Fruit fly (Drosophila melanogaster) whole organism, prepupa: ENCODE data around the gene obst-I.

Experiments
- Blimp-1 ChIP-seq: fragments of 200-800 bp; sonication (Bioruptor generic); optimal IDR thresholded peaks from 3 replicates; lab custom pipeline; 2017; ENCODE audit warnings: missing biosample characterization, missing genetic modification characterization, mild to moderate bottlenecking, moderate library complexity, missing genetic modification reagents
- CG10631 ChIP-seq: fragments of 200-800 bp; sonication (Bioruptor generic); optimal IDR thresholded peaks from 2 replicates; lab custom pipeline; 2016; ENCODE audit warnings: missing biosample characterization, missing genetic modification characterization
- CG10669 ChIP-seq: fragments of 200-800 bp; sonication (Bioruptor generic); optimal IDR thresholded peaks from 3 replicates; lab custom pipeline; 2018; ENCODE audit warnings: missing biosample characterization, mild to moderate bottlenecking, missing genetic modification characterization, moderate library complexity
- CG11294 ChIP-seq: fragments of 200-800 bp; sonication (Bioruptor generic); IDR thresholded peaks from 2 replicates; pipeline ENCODE4 v1.3.6; 2022; ENCODE audit warnings: missing biosample characterization, missing genetic modification characterization
- CG11762 ChIP-seq: fragments of 200-800 bp; sonication (Bioruptor generic); optimal IDR thresholded peaks from 3 replicates; lab custom pipeline; 2016; ENCODE audit warnings: missing biosample characterization, missing genetic modification characterization; ENCODE audit not compliant: insufficient read depth
- CG11902 ChIP-seq: fragments of 200-800 bp; sonication (Bioruptor generic); optimal IDR thresholded peaks from 3 replicates; lab custom pipeline; 2016; ENCODE audit warnings: missing biosample characterization, missing genetic modification characterization
- CG15336 ChIP-seq: fragments of 200-800 bp; sonication (Bioruptor generic); IDR thresholded peaks from 2 replicates; pipeline ENCODE4 v1.3.6; 2022; ENCODE audit warnings: missing biosample characterization, missing genetic modification characterization
- CG16779 ChIP-seq: fragments of 200-800 bp; sonication (Bioruptor generic); optimal IDR thresholded peaks from 3 replicates; lab custom pipeline; 2017; ENCODE audit warnings: missing biosample characterization, mild to moderate bottlenecking, missing genetic modification characterization
- CG31627 ChIP-seq: fragments of 200-800 bp; sonication (Bioruptor generic); optimal IDR thresholded peaks from 3 replicates; lab custom pipeline; 2016; ENCODE audit warnings: missing biosample characterization, missing genetic modification characterization
- CG32006 ChIP-seq: fragments of 200-800 bp; sonication (Bioruptor generic); optimal IDR thresholded peaks from 3 replicates; lab custom pipeline; 2017; ENCODE audit warnings: missing biosample characterization, mild to moderate bottlenecking, missing genetic modification characterization
- CG34406 ChIP-seq: fragments of 200-800 bp; sonication (Bioruptor generic); optimal IDR thresholded peaks from 3 replicates; lab custom pipeline; 2016; ENCODE audit warnings: missing biosample characterization, missing genetic modification characterization
- CG3919 ChIP-seq: fragments of 200-800 bp; sonication (Bioruptor generic); optimal IDR thresholded peaks from 3 replicates; lab custom pipeline; 2016; ENCODE audit warnings: missing biosample characterization, missing genetic modification characterization
- CG6163 ChIP-seq: fragments of 200-800 bp; sonication (Bioruptor generic); IDR thresholded peaks from 3 replicates; pipeline ENCODE4 v1.3.6; 2022; ENCODE audit warnings: missing biosample characterization, missing genetic modification characterization
- CG6276 ChIP-seq: fragments of 200-800 bp; sonication (Bioruptor generic); optimal IDR thresholded peaks from 2 replicates; lab custom pipeline; 2017; ENCODE audit warnings: missing biosample characterization, mild to moderate bottlenecking, missing genetic modification characterization
- CG6792 ChIP-seq: fragments of 200-800 bp; sonication (Bioruptor generic); optimal IDR thresholded peaks from 3 replicates; lab custom pipeline; 2016; ENCODE audit warnings: missing biosample characterization, missing genetic modification characterization
- CG6808 ChIP-seq: fragments of 200-800 bp; sonication (Bioruptor generic); optimal IDR thresholded peaks from 3 replicates; lab custom pipeline; 2017; ENCODE audit warnings: missing biosample characterization, missing genetic modification characterization, mild to moderate bottlenecking, moderate library complexity, missing genetic modification reagents
- CG7368 ChIP-seq: fragments of 200-800 bp; sonication (Bioruptor generic); optimal IDR thresholded peaks from 3 replicates; lab custom pipeline; 2016; ENCODE audit warnings: missing biosample characterization, missing genetic modification characterization
- CG8119 ChIP-seq: fragments of 200-800 bp; sonication (Bioruptor generic); IDR thresholded peaks from 3 replicates; pipeline ENCODE4 v1.3.6; 2022; ENCODE audit warnings: missing biosample characterization, missing genetic modification characterization
- CG8319 ChIP-seq: fragments of 200-800 bp; sonication (Bioruptor generic); optimal IDR thresholded peaks from 3 replicates; lab custom pipeline; 2016; ENCODE audit warnings: missing biosample characterization, missing genetic modification characterization
- CG9139 ChIP-seq: fragments of 200-800 bp; sonication (Bioruptor generic); optimal IDR thresholded peaks from 3 replicates; lab custom pipeline; 2017; ENCODE audit warnings: missing biosample characterization, mild to moderate bottlenecking, missing genetic modification characterization
- Eip75B ChIP-seq: fragments of 200-800 bp; sonication (Bioruptor generic); optimal IDR thresholded peaks from 3 replicates; lab custom pipeline; 2016; ENCODE audit warnings: missing biosample characterization, missing genetic modification characterization
- Ets21C ChIP-seq: fragments of 200-800 bp; sonication (Bioruptor generic); optimal IDR thresholded peaks from 3 replicates; lab custom pipeline; 2016; ENCODE audit warnings: missing biosample characterization, missing genetic modification characterization
- Ets96B ChIP-seq: fragments of 200-800 bp; optimal IDR thresholded peaks from 2 replicates; lab custom pipeline; 2019; ENCODE audit warnings: missing biosample characterization, mild to moderate bottlenecking, missing genetic modification characterization, moderate library complexity
- Gug ChIP-seq: fragments of 200-800 bp; sonication (Bioruptor generic); IDR thresholded peaks from 2 replicates; pipeline ENCODE4 v1.3.6; 2022; ENCODE audit warnings: missing biosample characterization, missing genetic modification characterization
- Hr38 ChIP-seq: sonication (Bioruptor generic); optimal IDR thresholded peaks from 2 replicates; lab custom pipeline; 2016; ENCODE audit warnings: missing biosample characterization, missing genetic modification characterization
- Hr39 ChIP-seq: fragments of 200-800 bp; sonication (Bioruptor generic); optimal IDR thresholded peaks from 2 replicates; lab custom pipeline; 2016; ENCODE audit warnings: missing biosample characterization, missing genetic modification characterization
- OdsH ChIP-seq: fragments of 200-800 bp; sonication (Bioruptor generic); optimal IDR thresholded peaks from 3 replicates; lab custom pipeline; 2016; ENCODE audit warnings: missing biosample characterization, missing genetic modification characterization
- Smox ChIP-seq: fragments of 200-800 bp; sonication (Bioruptor generic); optimal IDR thresholded peaks from 3 replicates; lab custom pipeline; 2016; ENCODE audit warnings: missing biosample characterization, missing genetic modification characterization
- Sox102F ChIP-seq: fragments of 200-800 bp; sonication (Bioruptor generic); optimal IDR thresholded peaks from 2 replicates; lab custom pipeline; 2016; ENCODE audit warnings: missing biosample characterization, mild to moderate bottlenecking, missing genetic modification characterization
- Sox14 ChIP-seq: fragments of 200-800 bp; sonication (Bioruptor generic); optimal IDR thresholded peaks from 3 replicates; lab custom pipeline; 2016; ENCODE audit warnings: missing biosample characterization, missing genetic modification characterization
- Sox15 ChIP-seq: fragments of 200-800 bp; sonication (Bioruptor generic); optimal IDR thresholded peaks from 3 replicates; lab custom pipeline; 2016; ENCODE audit warnings: missing biosample characterization, missing genetic modification characterization
- achi ChIP-seq: fragments of 200-800 bp; sonication (Bioruptor generic); optimal IDR thresholded peaks from 3 replicates; lab custom pipeline; 2016; ENCODE audit warnings: missing biosample characterization, missing genetic modification characterization
- acj6 ChIP-seq: fragments of 200-800 bp; sonication (Bioruptor generic); optimal IDR thresholded peaks from 3 replicates; lab custom pipeline; 2016; ENCODE audit warnings: missing biosample characterization, missing genetic modification characterization
- cyc ChIP-seq: fragments of 200-800 bp; sonication (Bioruptor generic); optimal IDR thresholded peaks from 3 replicates; lab custom pipeline; 2016; ENCODE audit warnings: missing biosample characterization, missing genetic modification characterization
- dac ChIP-seq: fragments of 200-800 bp; sonication (Bioruptor generic); optimal IDR thresholded peaks from 2 replicates; lab custom pipeline; 2017; ENCODE audit warnings: missing biosample characterization, mild to moderate bottlenecking, missing genetic modification characterization
- eg ChIP-seq: fragments of 200-800 bp; sonication (Bioruptor generic); IDR thresholded peaks from 3 replicates; pipeline ENCODE4 v1.3.6; 2022; ENCODE audit warnings: missing biosample characterization, missing genetic modification characterization
- esn ChIP-seq: fragments of 200-800 bp; sonication (Bioruptor generic); optimal IDR thresholded peaks from 2 replicates; lab custom pipeline; 2016; ENCODE audit warnings: missing biosample characterization, mild to moderate bottlenecking, missing genetic modification characterization, moderate library complexity
- fd85E ChIP-seq: fragments of 200-800 bp; sonication (Bioruptor generic); optimal IDR thresholded peaks from 3 replicates; lab custom pipeline; 2016; ENCODE audit warnings: missing biosample characterization, missing genetic modification characterization
- fkh ChIP-seq: fragments of 200-800 bp; sonication (Bioruptor generic); optimal IDR thresholded peaks from 3 replicates; lab custom pipeline; 2017; ENCODE audit warnings: missing biosample characterization, mild to moderate bottlenecking, missing genetic modification characterization, moderate library complexity
- lz ChIP-seq: fragments of 200-800 bp; sonication (Bioruptor generic); optimal IDR thresholded peaks from 3 replicates; lab custom pipeline; 2016; ENCODE audit warnings: missing biosample characterization, missing genetic modification characterization
- net ChIP-seq: fragments of 200-800 bp; sonication (Bioruptor generic); optimal IDR thresholded peaks from 3 replicates; lab custom pipeline; 2016; ENCODE audit warnings: missing biosample characterization, missing genetic modification characterization
- pdm3 ChIP-seq: fragments of 200-800 bp; sonication (Bioruptor generic); optimal IDR thresholded peaks from 3 replicates; lab custom pipeline; 2016; ENCODE audit warnings: missing biosample characterization, missing genetic modification characterization
- salr ChIP-seq, 2 experiments: fragments of 200-800 bp; sonication (Bioruptor generic); optimal IDR thresholded peaks; 3 replicates each; lab custom pipeline; 2016 to 2018; ENCODE audit warnings: missing biosample characterization in 2 of 2, missing genetic modification characterization in 2 of 2, mild to moderate bottlenecking in 1 of 2
- spab ChIP-seq: fragments of 200-800 bp; sonication (Bioruptor generic); optimal IDR thresholded peaks from 2 replicates; lab custom pipeline; 2017; ENCODE audit warnings: missing biosample characterization, mild to moderate bottlenecking, missing genetic modification characterization, missing genetic modification reagents
- svp ChIP-seq: fragments of 200-800 bp; sonication (Bioruptor generic); peaks from one replicate; lab custom pipeline; 2016; ENCODE audit warnings: missing biosample characterization, missing genetic modification characterization
- vri ChIP-seq: fragments of 200-800 bp; sonication (Bioruptor generic); optimal IDR thresholded peaks from 3 replicates; lab custom pipeline; 2016; ENCODE audit warnings: missing biosample characterization, mild to moderate bottlenecking, missing genetic modification characterization

The obst-I gene

DNA sequence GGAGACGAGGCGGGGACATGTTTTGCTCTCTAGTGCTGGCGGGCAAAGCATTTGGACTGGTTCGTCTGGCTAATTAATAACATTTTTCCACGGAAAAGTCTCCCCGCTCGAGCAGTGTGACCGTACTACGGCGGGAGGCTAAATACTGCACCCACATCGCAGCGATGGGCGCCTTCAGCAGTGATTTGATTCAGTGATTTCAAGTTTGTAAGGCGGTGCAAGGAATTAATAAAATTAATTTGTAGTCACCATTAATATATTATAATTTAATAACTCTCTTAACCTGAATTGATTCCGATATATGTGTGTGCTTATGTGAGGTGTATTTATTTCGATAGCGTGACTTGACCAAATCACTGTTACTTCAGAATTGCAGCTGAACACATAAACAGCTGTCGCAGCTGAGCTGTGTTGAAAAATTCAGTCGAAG is 5.1 kb upstream of the obst-I start, which contains the start of the genes oxt and CG13807 (continued):
- TF ChIP-seq CG8119 (GFP tag; lab: Robert Waterston, UW) (peak; percentile 83), CG11902 (GFP tag; lab: Kevin White, UChicago) (peak; percentile 77), CG11762 (peak; percentile 65), Eip75B (GFP tag; lab: Kevin White, UChicago) (peak; percentile 75), acj6 (GFP tag; lab: Kevin White, UChicago) (peak; percentile 89), CG9139 (peak; percentile 34), Smox (GFP tag; lab: Kevin White, UChicago) (peak; percentile 83), CG6792 (GFP tag; lab: Kevin White, UChicago) (peak; percentile 84), CG10669 (GFP tag; lab: Kevin White, UChicago) (peak; percentile 76), vri (GFP tag; lab: Kevin White, UChicago) (no peak), CG8319 (GFP tag; lab: Kevin White, UChicago) (peak; percentile 80), CG15336 (peak; percentile 81), CG6163 (peak; percentile 94), Gug (GFP tag; lab: Robert Waterston, UW) (peak; percentile 86), esn (GFP tag; lab: Kevin White, UChicago) (peak; percentile 87), CG34406 (GFP tag; lab: Kevin White, UChicago) (peak; percentile 86), Ets21C (GFP tag; lab: Kevin White, UChicago) (peak; percentile 78), salr (GFP tag; optimal IDR thresholded peaks at IDR 0.05; lab: Kevin White, UChicago) (peak in 1 of 2 experiments; percentile 78), Sox15 (GFP tag; lab: Kevin White, UChicago) (peak; percentile 85), CG7368 (peak; percentile 72)

dm6 chr3L:2265692-2266444 is 1.8 kb upstream of the obst-I start, which contains the start of the genes ecd and CG13806:
TSS of gene ecd (minus strand) at chr3L:2265857.
TSS of gene CG13806 (plus strand) at chr3L:2266394.
- TF ChIP-seq achi (no peak), CG11294 (no peak; the same call in 1 of the 2 replicates), eg (GFP tag; lab: Robert Waterston, UW) (peak; percentile 36; the same call in 1 of the 3 replicates), CG6276 (GFP tag; lab: Kevin White, UChicago) (no peak), CG6792 (GFP tag; lab: Kevin White, UChicago) (no peak), Gug (GFP tag; lab: Robert Waterston, UW) (no peak), Hr39 (GFP tag; lab: Kevin White, UChicago) (peak; percentile 25), esn (GFP tag; lab: Kevin White, UChicago) (peak; percentile 15), net (GFP tag; lab: Kevin White, UChicago) (no peak), dac (GFP tag; lab: Kevin White, UChicago) (no peak), OdsH (GFP tag; lab: Kevin White, UChicago) (no peak), CG6808 (no peak), Ets96B (no peak), spab (GFP tag; lab: Kevin White, UChicago) (no peak), svp (GFP tag; lab: Kevin White, UChicago) (peak; percentile 26), fkh (peak; percentile 67), CG8119 (GFP tag; lab: Robert Waterston, UW) (no peak), Sox14 (GFP tag; lab: Kevin White, UChicago) (peak; percentile 87), Hr38 (no peak), fd85E (GFP tag; lab: Kevin White, UChicago) (no peak), CG16779 (tag; lab: Kevin White, UChicago) (no peak), Sox102F (GFP tag; lab: Kevin White, UChicago) (no peak), pdm3 (no peak), CG3919 (GFP tag; lab: Kevin White, UChicago) (no peak), Ets21C (GFP tag; lab: Kevin White, UChicago) (no peak), cyc (GFP tag; lab: Kevin White, UChicago) (peak; percentile 2), CG31627 (GFP tag; lab: Kevin White, UChicago) (peak; percentile 18), lz (GFP tag; lab: Kevin White, UChicago) (peak; percentile 30), CG9139 (no peak), CG10631 (GFP tag; lab: Kevin White, UChicago) (no peak), Blimp-1 (GFP tag; lab: Kevin White, UChicago) (no peak), CG32006 (GFP tag; lab: Kevin White, UChicago) (no peak)
